Fruit fly (Drosophila melanogaster) whole organism, pupa: ENCODE data around the gene mtgo.

Source experiments
- CG10348 ChIP-seq: fragments of 200-800 bp; sonication (Bioruptor generic); IDR thresholded peaks from 2 replicates; pipeline ENCODE4 v1.3.6; 2022; ENCODE audit warnings: missing biosample characterization, missing genetic modification characterization
- CG12605 ChIP-seq: fragments of 200-800 bp; sonication (Bioruptor generic); IDR thresholded peaks from 2 replicates; pipeline ENCODE4 v1.3.6; 2022; ENCODE audit warnings: missing biosample characterization, missing genetic modification characterization
- CG13204 ChIP-seq: fragments of 200-800 bp; sonication (Bioruptor generic); optimal IDR thresholded peaks from 2 replicates; lab custom pipeline; 2018; ENCODE audit warnings: missing biosample characterization, mild to moderate bottlenecking, missing genetic modification characterization, moderate library complexity
- CG14655 ChIP-seq: fragments of 200-800 bp; sonication (Bioruptor generic); optimal IDR thresholded peaks from 3 replicates; lab custom pipeline; 2017; ENCODE audit warnings: mild to moderate bottlenecking, missing biosample characterization, missing genetic modification reagents, missing genetic modification characterization
- CG15710 ChIP-seq: fragments of 200-800 bp; sonication (Bioruptor generic); optimal IDR thresholded peaks from 2 replicates; lab custom pipeline; 2018; ENCODE audit warnings: missing biosample characterization, mild to moderate bottlenecking, missing genetic modification characterization, moderate library complexity
- CG17806 ChIP-seq: fragments of 200-800 bp; sonication (Bioruptor generic); optimal IDR thresholded peaks from 2 replicates; lab custom pipeline; 2018; ENCODE audit warnings: missing biosample characterization, mild to moderate bottlenecking, missing genetic modification characterization, moderate library complexity
- CG32121 ChIP-seq: fragments of 200-800 bp; sonication (Bioruptor generic); IDR thresholded peaks from 2 replicates; pipeline ENCODE4 v1.3.6; 2022; ENCODE audit warnings: missing biosample characterization, missing genetic modification characterization
- CG34367 ChIP-seq: fragments of 200-800 bp; sonication (Bioruptor generic); optimal IDR thresholded peaks from 2 replicates; lab custom pipeline; 2018; ENCODE audit warnings: missing biosample characterization, mild to moderate bottlenecking, missing genetic modification characterization
- CG4496 ChIP-seq: fragments of 200-800 bp; sonication (Bioruptor generic); IDR thresholded peaks from 3 replicates; pipeline ENCODE4 v1.3.6; 2022; ENCODE audit warnings: missing biosample characterization, missing genetic modification characterization
- CG8159 ChIP-seq: fragments of 200-800 bp; sonication (Bioruptor generic); optimal IDR thresholded peaks from 3 replicates; lab custom pipeline; 2018; ENCODE audit warnings: missing biosample characterization, mild to moderate bottlenecking, missing genetic modification characterization, moderate library complexity
- CG8301 ChIP-seq: fragments of 200-800 bp; sonication (Bioruptor generic); optimal IDR thresholded peaks from 2 replicates; lab custom pipeline; 2018; ENCODE audit warnings: missing biosample characterization, mild to moderate bottlenecking, missing genetic modification characterization
- CG9948 ChIP-seq: fragments of 200-800 bp; sonication (Bioruptor generic); optimal IDR thresholded peaks from 2 replicates; lab custom pipeline; 2018; ENCODE audit warnings: missing biosample characterization, mild to moderate bottlenecking, missing genetic modification characterization, moderate library complexity
- D1 ChIP-seq: fragments of 200-800 bp; sonication (Bioruptor generic); optimal IDR thresholded peaks from 2 replicates; lab custom pipeline; 2018; ENCODE audit warnings: missing biosample characterization, mild to moderate bottlenecking, missing genetic modification characterization, moderate library complexity
- EcR ChIP-seq: fragments of 200-800 bp; sonication (Bioruptor generic); optimal IDR thresholded peaks from 3 replicates; lab custom pipeline; 2019; ENCODE audit warnings: missing biosample characterization, missing genetic modification characterization, mild to moderate bottlenecking, moderate library complexity, missing genetic modification reagents
- Ets98B ChIP-seq: fragments of 200-800 bp; sonication (Bioruptor generic); IDR thresholded peaks from 2 replicates; pipeline ENCODE4 v1.3.6; 2022; ENCODE audit warnings: missing biosample characterization, missing genetic modification characterization
- Pif1A ChIP-seq: fragments of 200-800 bp; sonication (Bioruptor generic); optimal IDR thresholded peaks from 3 replicates; lab custom pipeline; 2016; ENCODE audit warnings: missing biosample characterization, missing genetic modification characterization
- Pif1B ChIP-seq: fragments of 200-800 bp; sonication (Bioruptor generic); optimal IDR thresholded peaks from 3 replicates; lab custom pipeline; 2016; ENCODE audit warnings: missing biosample characterization, missing genetic modification characterization
- Snoo ChIP-seq: fragments of 200-800 bp; sonication (Bioruptor generic); optimal IDR thresholded peaks from 3 replicates; lab custom pipeline; 2017; ENCODE audit warnings: missing biosample characterization, mild to moderate bottlenecking, missing genetic modification characterization, inconsistent platforms
- fd96Ca ChIP-seq: fragments of 200-800 bp; sonication (Bioruptor generic); IDR thresholded peaks from 3 replicates; pipeline ENCODE4 v1.3.6; 2022; ENCODE audit warnings: missing biosample characterization, missing genetic modification characterization
- gl ChIP-seq: fragments of 200-800 bp; sonication (Bioruptor generic); optimal IDR thresholded peaks from 2 replicates; lab custom pipeline; 2018; ENCODE audit warnings: missing biosample characterization, mild to moderate bottlenecking, missing genetic modification characterization
- rn ChIP-seq: fragments of 200-800 bp; sonication (Bioruptor generic); IDR thresholded peaks from 2 replicates; pipeline ENCODE4 v1.3.6; 2022; ENCODE audit warnings: missing biosample characterization, missing genetic modification characterization

The mtgo gene

dm6 chr2L:16530809-16531208 is 14.0 kb upstream of the mtgo start:
- no peak for TF ChIP-seq Snoo (tag; lab: Kevin White, UChicago)
- no peak for TF ChIP-seq CG34367 (tag; lab: Kevin White, UChicago)
- no peak for TF ChIP-seq rn
- no peak for TF ChIP-seq CG8159
- no peak for TF ChIP-seq CG10348
- no peak for TF ChIP-seq CG17806 (tag; lab: Kevin White, UChicago)
- TF ChIP-seq fd96Ca (GFP tag; lab: Robert Waterston, UW) = peak; percentile 51; the same call in 1 of the 3 replicates
- no peak for TF ChIP-seq CG12605 (GFP tag; lab: Robert Waterston, UW)
- TF ChIP-seq CG4496 (GFP tag; lab: Robert Waterston, UW) = peak; percentile 66; the same call in 2 of the 3 replicates
- peak; percentile 13 for TF ChIP-seq CG14655
- TF ChIP-seq CG9948 (tag; lab: Kevin White, UChicago) = no peak
- no peak for TF ChIP-seq gl (tag; lab: Kevin White, UChicago)
- TF ChIP-seq D1 = no peak
- TF ChIP-seq CG13204 (GFP tag; lab: Kevin White, UChicago) = no peak
- no peak for TF ChIP-seq Pif1B (GFP tag; lab: Kevin White, UChicago)
- TF ChIP-seq CG32121 (GFP tag; lab: Robert Waterston, UW) = peak; percentile 31
- no peak for TF ChIP-seq Pif1A (GFP tag; lab: Kevin White, UChicago)
- TF ChIP-seq Ets98B (GFP tag; lab: Robert Waterston, UW) = peak; percentile 37; the same call in 1 of the 2 replicates
- no peak for TF ChIP-seq CG8301 (tag; lab: Kevin White, UChicago)
- no peak for TF ChIP-seq EcR (GFP tag; lab: Kevin White, UChicago)

DNA sequence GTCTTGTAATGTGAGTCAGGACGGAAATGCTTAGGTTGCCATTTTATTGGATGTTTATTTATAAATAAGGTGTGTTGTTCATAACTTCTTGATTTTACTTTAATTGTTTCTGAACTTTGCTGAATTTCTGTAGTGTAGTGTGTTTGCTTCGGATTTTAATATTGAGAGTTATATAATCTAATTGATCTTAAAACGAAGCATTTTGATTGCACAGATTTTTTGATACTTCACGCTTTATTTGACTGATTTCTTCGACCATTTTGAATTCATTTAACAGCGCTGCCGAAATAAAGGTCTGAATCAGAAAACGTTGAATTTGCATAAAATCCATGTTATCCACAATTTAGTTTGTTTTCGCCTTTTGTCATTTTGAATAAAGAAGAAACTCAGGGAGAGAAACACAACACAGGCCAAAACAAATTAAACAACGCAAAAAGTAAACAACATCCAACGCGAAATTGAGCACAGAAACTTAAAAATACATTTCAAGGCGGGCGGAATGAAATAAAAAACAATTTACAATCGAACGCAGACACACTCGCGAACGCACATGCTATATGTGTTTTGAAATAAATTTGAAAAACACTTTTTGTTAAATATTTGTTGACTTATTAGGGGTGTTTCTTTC is 13.2 kb upstream of the mtgo start:
- TF ChIP-seq Snoo (tag; lab: Kevin White, UChicago) (no peak), CG34367 (tag; lab: Kevin White, UChicago) (no peak), CG8301 (tag; lab: Kevin White, UChicago) (no peak), CG10348 (no peak), CG17806 (tag; lab: Kevin White, UChicago) (no peak), CG32121 (GFP tag; lab: Robert Waterston, UW) (no peak), Pif1B (GFP tag; lab: Kevin White, UChicago) (no peak), CG4496 (GFP tag; lab: Robert Waterston, UW) (no peak), fd96Ca (GFP tag; lab: Robert Waterston, UW) (no peak), CG12605 (GFP tag; lab: Robert Waterston, UW) (no peak), CG9948 (tag; lab: Kevin White, UChicago) (no peak), Pif1A (GFP tag; lab: Kevin White, UChicago) (no peak), D1 (no peak), Ets98B (GFP tag; lab: Robert Waterston, UW) (no peak), gl (tag; lab: Kevin White, UChicago) (no peak), CG15710 (no peak), rn (no peak), EcR (GFP tag; lab: Kevin White, UChicago) (no peak), CG8159 (no peak), CG13204 (GFP tag; lab: Kevin White, UChicago) (no peak)
- TF ChIP-seq, all 21 proteins: peak for 0

- TF ChIP-seq Ets98B (GFP tag; lab: Robert Waterston, UW) = peak; percentile 98
- peak; percentile 86 for TF ChIP-seq D1
- TF ChIP-seq CG9948 (tag; lab: Kevin White, UChicago) = peak; percentile 99
- peak; percentile 93 for TF ChIP-seq rn
- peak; percentile 97 for TF ChIP-seq Pif1A (GFP tag; lab: Kevin White, UChicago)
- TF ChIP-seq CG4496 (GFP tag; lab: Robert Waterston, UW) = peak; percentile 98
- TF ChIP-seq gl (tag; lab: Kevin White, UChicago) = peak; percentile 96
- TF ChIP-seq CG14655 = peak; percentile 98
- TF ChIP-seq CG10348 = peak; percentile 91
- TF ChIP-seq CG12605 (GFP tag; lab: Robert Waterston, UW) = peak; percentile 96
- TF ChIP-seq Snoo (tag; lab: Kevin White, UChicago) = peak; percentile 98
- peak; percentile 94 for TF ChIP-seq Pif1B (GFP tag; lab: Kevin White, UChicago)
- TF ChIP-seq CG34367 (tag; lab: Kevin White, UChicago) = peak; percentile 98
- no peak for TF ChIP-seq CG13204 (GFP tag; lab: Kevin White, UChicago)
- peak; percentile 99 for TF ChIP-seq CG8301 (tag; lab: Kevin White, UChicago)
- TF ChIP-seq CG15710 = peak; percentile 98
- peak; percentile 95 for TF ChIP-seq fd96Ca (GFP tag; lab: Robert Waterston, UW)
- TF ChIP-seq CG17806 (tag; lab: Kevin White, UChicago) = peak; percentile 98
- TF ChIP-seq CG32121 (GFP tag; lab: Robert Waterston, UW) = peak; percentile 97
- peak; percentile 47 for TF ChIP-seq EcR (GFP tag; lab: Kevin White, UChicago)
- TF ChIP-seq CG8159 = peak; percentile 99
Measured at dm6 chr2L:16532702-16533385, 12.0 kb upstream of the mtgo start, which contains the start of gene CG5953. TSS of gene CG5953 (minus strand) at chr2L:16532877.

- TF ChIP-seq EcR (GFP tag; lab: Kevin White, UChicago) (peak; percentile 89), Pif1B (GFP tag; lab: Kevin White, UChicago) (no peak), CG32121 (GFP tag; lab: Robert Waterston, UW) (0 out of 2 replicates have a peak, but pooled peaks have one; percentile 64), Ets98B (GFP tag; lab: Robert Waterston, UW) (0 out of 2 replicates have a peak, but pooled peaks have one; percentile 8), gl (tag; lab: Kevin White, UChicago) (peak; percentile 54), CG13204 (GFP tag; lab: Kevin White, UChicago) (peak; percentile 97)
Measured at dm6 chr2L:16533386-16533773, 11.4 kb upstream of the mtgo start.
